Fruit fly (Drosophila melanogaster): ENCODE results near the gene CG7920.

dm6 chr3R:30055915-30056544 is 40.9 kb upstream of the CG7920 start, which contains the start of the genes Rpp14b and spn-A:
- peak; percentile 62 for TF ChIP-seq CG1620 (GFP tag; optimal IDR thresholded peaks at IDR 0.05)
- no peak for TF ChIP-seq Mnt (GFP tag; optimal IDR thresholded peaks at IDR 0.05)
- TF ChIP-seq CG14711 (tag; optimal IDR thresholded peaks at IDR 0.05) = peak; percentile 22
- TF ChIP-seq Crg-1 (GFP tag; optimal IDR thresholded peaks at IDR 0.05) = no peak
- peak; percentile 42 for TF ChIP-seq CG7101 (tag; optimal IDR thresholded peaks at IDR 0.05)
- TF ChIP-seq Clk (GFP tag; optimal IDR thresholded peaks at IDR 0.05) = no peak
- no peak for TF ChIP-seq toe (GFP tag; optimal IDR thresholded peaks at IDR 0.05)
- no peak for TF ChIP-seq ovo (GFP tag; optimal IDR thresholded peaks at IDR 0.05)
- no peak for TF ChIP-seq CG33017 (tag; optimal IDR thresholded peaks at IDR 0.05)
- no peak for TF ChIP-seq kay (GFP tag; ENCODE audit: borderline replicate concordance)
- TF ChIP-seq cic (GFP tag; optimal IDR thresholded peaks at IDR 0.05) = no peak
